Worm (Caenorhabditis elegans) whole organism, early embryonic: Measurements from ENCODE around the gene C46E10.3.

Source experiments
- B0310.2 ChIP-seq: sonication (generic microtip); optimal IDR thresholded peaks from 2 replicates; lab custom pipeline; 2016; ENCODE audit warnings: mild to moderate bottlenecking, missing genetic modification characterization, missing compliant biosample characterization
- F13C5.2 ChIP-seq: sonication (generic microtip); optimal IDR thresholded peaks from 2 replicates; lab custom pipeline; 2017; ENCODE audit warnings: mild to moderate bottlenecking, missing genetic modification characterization, inconsistent platforms, missing compliant biosample characterization
- aly-1 ChIP-seq: sonication (generic microtip); optimal IDR thresholded peaks from 2 replicates; lab custom pipeline; 2016; ENCODE audit warnings: missing genetic modification characterization, missing compliant biosample characterization
- ama-1 ChIP-seq: fragments of 150-350 bp; optimal IDR thresholded peaks from 2 replicates; lab custom pipeline; 2014
- ceh-13 ChIP-seq: fragments of 200-800 bp; sonication (Bioruptor generic); optimal IDR thresholded peaks from 2 replicates; lab custom pipeline; 2018; ENCODE audit warnings: mild to moderate bottlenecking, missing genetic modification characterization, missing compliant biosample characterization
- ceh-36 ChIP-seq: sonication (generic microtip); optimal IDR thresholded peaks from 2 replicates; lab custom pipeline; 2016; ENCODE audit warnings: missing genetic modification characterization, inconsistent platforms, missing compliant biosample characterization
- ets-7 ChIP-seq: sonication (generic microtip); optimal IDR thresholded peaks from 2 replicates; lab custom pipeline; 2016; ENCODE audit warnings: missing genotype, missing genetic modification characterization, missing compliant biosample characterization
- flt-1 ChIP-seq: fragments of 200-800 bp; sonication (Bioruptor generic); IDR thresholded peaks from 2 replicates; pipeline ENCODE4 v1.3.6; 2022; ENCODE audit warnings: missing genetic modification characterization, missing compliant biosample characterization
- hmbx-1 ChIP-seq: sonication (generic microtip); optimal IDR thresholded peaks from 2 replicates; lab custom pipeline; 2016; ENCODE audit warnings: mild to moderate bottlenecking, missing genetic modification characterization, missing compliant biosample characterization
- hmg-4 ChIP-seq: fragments of 200-800 bp; sonication (Bioruptor generic); optimal IDR thresholded peaks from 2 replicates; lab custom pipeline; 2018; ENCODE audit warnings: mild to moderate bottlenecking, missing genetic modification characterization, missing compliant biosample characterization
- hnd-1 ChIP-seq: sonication (generic microtip); optimal IDR thresholded peaks from 2 replicates; lab custom pipeline; 2016; ENCODE audit warnings: missing genetic modification characterization, missing compliant biosample characterization
- pes-1 ChIP-seq: fragments of 200-800 bp; sonication (Bioruptor generic); IDR thresholded peaks from 2 replicates; pipeline ENCODE4 v1.3.6; 2022; ENCODE audit warnings: missing genetic modification reagents, missing genetic modification characterization, missing compliant biosample characterization
- scrt-1 ChIP-seq: fragments of 200-800 bp; sonication (Bioruptor generic); IDR thresholded peaks from 2 replicates; pipeline ENCODE4 v1.3.6; 2022; ENCODE audit warnings: missing genetic modification characterization, missing compliant biosample characterization
- sea-1 ChIP-seq: fragments of 200-800 bp; sonication (Bioruptor generic); conservative IDR thresholded peaks from 2 replicates; pipeline ENCODE4 v1.3.6; 2022; ENCODE audit warnings: missing genetic modification characterization, missing compliant biosample characterization
- tbx-11 ChIP-seq: fragments of 200-800 bp; sonication (Bioruptor generic); IDR thresholded peaks from 2 replicates; pipeline ENCODE4 v1.3.6; 2022; ENCODE audit warnings: missing genetic modification characterization, missing compliant biosample characterization
- tbx-37 ChIP-seq: fragments of 200-800 bp; sonication (Bioruptor generic); conservative IDR thresholded peaks from 2 replicates; pipeline ENCODE4 v1.3.6; 2022; ENCODE audit warnings: missing genetic modification reagents, missing genetic modification characterization, missing compliant biosample characterization
- tra-4 ChIP-seq: sonication (generic microtip); optimal IDR thresholded peaks from 2 replicates; lab custom pipeline; 2017; ENCODE audit warnings: missing genetic modification characterization, missing compliant biosample characterization

C46E10.3 gene

DNA sequence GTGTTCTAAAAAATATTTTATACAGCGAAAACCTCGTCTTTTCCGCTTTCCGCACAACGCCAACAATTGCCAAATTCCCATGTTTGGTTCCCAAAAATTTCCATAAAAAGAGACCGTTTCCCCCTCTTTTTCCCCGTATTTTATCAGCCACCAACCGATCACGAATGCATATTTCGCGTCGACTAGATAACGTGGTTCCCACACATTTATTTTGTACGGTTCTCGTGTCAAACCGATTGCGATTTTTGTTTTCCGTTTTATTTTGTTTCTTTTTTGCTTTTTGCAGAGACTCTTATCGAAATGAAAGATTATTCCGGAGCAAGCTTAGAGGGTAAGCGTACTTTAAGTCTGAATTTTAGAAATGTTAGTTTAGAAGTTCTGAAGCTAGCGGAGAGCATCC is at the start of gene C46E10.3:
C46E10.3 (plus strand) TSS at position 301 of the 400 bp plus-strand sequence.
- no peak for TF ChIP-seq flt-1 (GFP tag; lab: Robert Waterston, UW)
- TF ChIP-seq ama-1: no peak
- no peak for TF ChIP-seq B0310.2
- TF ChIP-seq tbx-37 (GFP tag; lab: Robert Waterston, UW): no peak
- no peak for TF ChIP-seq tra-4 (tag; lab: Kevin White, UChicago)
- no peak for TF ChIP-seq scrt-1 (GFP tag; lab: Robert Waterston, UW)
- TF ChIP-seq ceh-36: no peak

DNA sequence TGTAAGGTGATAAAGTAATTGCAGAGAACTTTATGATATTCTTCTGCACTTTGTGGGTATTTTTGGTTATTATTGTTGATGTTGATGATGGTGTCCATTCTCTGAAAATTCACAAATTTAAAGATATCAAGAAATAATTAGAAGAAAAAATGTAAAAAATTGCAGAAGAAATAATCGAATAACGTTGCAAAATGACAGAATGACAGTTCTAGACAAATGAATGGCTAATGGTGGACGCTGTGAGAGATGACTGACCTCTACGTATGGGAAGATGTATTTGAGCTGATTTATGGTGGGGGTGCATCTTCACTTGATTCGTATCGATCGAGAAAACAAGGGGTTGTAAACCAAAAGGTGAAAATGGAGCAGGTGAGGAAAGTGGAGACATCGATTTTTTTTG is 47.6 kb upstream of the C46E10.3 start, which contains the start of gene sea-1:
sea-1 (minus strand) TSS at position 101 of the 400 bp plus-strand sequence.
- TF ChIP-seq hnd-1 (tag; lab: Kevin White, UChicago): no peak
- no peak for TF ChIP-seq ama-1
- TF ChIP-seq pes-1 (GFP tag; lab: Robert Waterston, UW): no peak
- TF ChIP-seq B0310.2: no peak
- no peak for TF ChIP-seq aly-1 (tag; lab: Kevin White, UChicago)
- no peak for TF ChIP-seq flt-1 (GFP tag; lab: Robert Waterston, UW)
- no peak for TF ChIP-seq ceh-13 (GFP tag; lab: Kevin White, UChicago)

DNA sequence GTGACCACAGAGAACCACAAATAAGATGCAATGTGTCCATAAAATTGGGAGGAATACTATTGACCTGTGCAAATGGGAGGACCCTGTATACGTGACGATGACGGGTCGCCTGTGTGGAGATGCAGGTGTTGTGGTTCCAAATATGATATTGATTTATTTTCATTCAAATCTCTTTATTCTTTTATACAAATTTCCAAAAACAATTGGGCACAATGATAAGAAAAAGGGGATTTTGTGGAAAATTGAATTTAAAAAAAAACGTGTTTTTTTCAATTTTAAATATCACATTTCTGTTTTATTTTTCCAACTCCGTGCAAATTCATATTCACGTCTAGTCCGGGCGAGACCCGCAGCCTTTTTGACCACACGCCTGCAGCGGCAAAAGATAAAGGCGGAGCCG is 45.9 kb upstream of the C46E10.3 start, which contains the start of gene F19B10.2:
F19B10.2 (plus strand) TSS at position 301 of the 400 bp plus-strand sequence.
- no peak for TF ChIP-seq ceh-13 (GFP tag; lab: Kevin White, UChicago)
- no peak for TF ChIP-seq aly-1 (tag; lab: Kevin White, UChicago)
- TF ChIP-seq hnd-1 (tag; lab: Kevin White, UChicago): no peak
- no peak for TF ChIP-seq flt-1 (GFP tag; lab: Robert Waterston, UW)
- no peak for TF ChIP-seq B0310.2
- TF ChIP-seq ceh-36: no peak
- no peak for TF ChIP-seq ets-7 (tag; lab: Kevin White, UChicago)
- no peak for TF ChIP-seq F13C5.2

DNA sequence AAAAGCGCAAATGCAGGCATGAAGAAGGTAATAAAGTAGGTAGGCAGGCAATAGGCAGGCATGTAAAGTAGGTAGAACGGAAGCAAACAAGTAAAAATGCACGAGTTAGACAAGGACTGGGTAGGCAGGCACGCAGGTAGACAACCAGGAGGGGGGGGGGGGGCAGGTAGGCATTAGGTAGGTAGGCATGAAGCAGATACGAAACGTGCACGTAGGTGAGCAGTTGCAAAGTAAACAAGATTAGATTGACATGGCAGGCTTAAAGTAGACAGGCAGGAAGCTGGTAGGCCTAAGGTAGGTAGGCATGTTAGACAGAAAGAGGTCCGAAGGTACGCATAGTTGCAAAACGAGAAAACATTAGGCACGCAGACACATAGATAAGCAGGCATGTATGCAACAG is 42.1 kb upstream of the C46E10.3 start:
- no peak for TF ChIP-seq ceh-13 (GFP tag; lab: Kevin White, UChicago)
- no peak for TF ChIP-seq sea-1
- TF ChIP-seq ceh-36: no peak
- no peak for TF ChIP-seq aly-1 (tag; lab: Kevin White, UChicago)
- TF ChIP-seq hmbx-1 (tag; lab: Kevin White, UChicago): no peak
- no peak for TF ChIP-seq hnd-1 (tag; lab: Kevin White, UChicago)
- TF ChIP-seq flt-1 (GFP tag; lab: Robert Waterston, UW): no peak
- no peak for TF ChIP-seq tbx-37 (GFP tag; lab: Robert Waterston, UW)
- no peak for TF ChIP-seq ets-7 (tag; lab: Kevin White, UChicago)
- no peak for TF ChIP-seq hmg-4 (GFP tag; lab: Kevin White, UChicago)

DNA sequence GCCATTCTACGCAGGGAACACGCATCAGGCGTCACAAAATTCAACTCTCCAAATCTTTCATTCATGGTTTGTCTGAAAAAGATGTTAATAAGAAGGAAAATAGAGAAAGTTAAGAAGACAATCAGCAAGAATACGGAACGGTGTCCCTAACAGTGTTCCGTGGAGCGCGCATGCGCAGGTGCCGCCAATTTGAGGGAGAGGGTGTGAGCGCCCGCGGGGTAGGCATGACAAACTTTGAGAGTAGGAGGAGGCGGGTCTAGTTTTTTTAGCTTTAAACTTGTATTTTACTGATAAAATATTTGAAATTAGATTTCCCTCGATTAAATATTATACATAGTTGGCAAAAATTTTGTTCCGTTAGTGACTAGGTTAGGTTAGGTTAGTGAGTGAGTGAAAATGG is 40.8 kb upstream of the C46E10.3 start:
- TF ChIP-seq ama-1 (no peak), hmg-4 (GFP tag; lab: Kevin White, UChicago) (no peak), ceh-36 (no peak), flt-1 (GFP tag; lab: Robert Waterston, UW) (no peak), aly-1 (tag; lab: Kevin White, UChicago) (no peak), tbx-11 (GFP tag; lab: Robert Waterston, UW) (no peak), ceh-13 (GFP tag; lab: Kevin White, UChicago) (no peak), B0310.2 (no peak), tra-4 (tag; lab: Kevin White, UChicago) (no peak), pes-1 (GFP tag; lab: Robert Waterston, UW) (no peak), sea-1 (no peak), hnd-1 (tag; lab: Kevin White, UChicago) (no peak), hmbx-1 (tag; lab: Kevin White, UChicago) (no peak)

DNA sequence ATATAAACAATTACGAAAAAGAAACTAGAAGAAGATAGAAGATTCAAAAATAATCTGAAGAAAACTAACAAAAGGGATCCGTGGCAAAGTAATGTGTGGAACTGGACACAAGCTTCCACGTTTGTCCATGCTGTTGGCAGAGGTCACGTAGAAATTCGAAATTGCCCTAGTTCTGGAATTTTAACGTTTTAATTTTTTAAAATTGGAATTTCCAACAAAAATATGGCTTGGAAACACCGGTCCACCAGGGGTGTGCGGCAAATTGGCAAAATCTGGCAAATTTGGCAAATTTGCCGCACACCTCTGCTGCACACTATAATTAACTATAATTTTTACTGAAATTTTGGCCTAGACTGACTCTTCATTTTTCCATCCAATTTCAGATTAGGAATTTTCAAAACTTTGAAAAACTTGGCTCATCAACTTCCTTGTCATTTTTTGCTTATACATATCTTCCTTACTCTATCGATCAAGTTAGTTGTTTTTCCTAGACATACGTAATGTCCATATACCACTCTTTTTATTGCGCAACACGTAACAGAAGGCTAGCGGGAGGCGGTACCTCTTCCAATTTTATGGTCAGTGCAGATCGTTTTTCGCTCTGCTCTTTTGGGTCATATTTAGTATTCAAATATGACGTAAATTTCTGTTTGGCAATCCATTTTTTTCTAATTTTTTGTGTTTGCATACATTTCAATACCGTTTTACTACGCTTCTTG is 39.6 kb upstream of the C46E10.3 start, which contains the start of gene F19B10.10:
F19B10.10 (minus strand) TSS at position 51 of the 719 bp plus-strand sequence.
- no peak for TF ChIP-seq tra-4 (tag; lab: Kevin White, UChicago)
- TF ChIP-seq ama-1: no peak
- TF ChIP-seq ets-7 (tag; lab: Kevin White, UChicago): no peak
- TF ChIP-seq hmg-4 (GFP tag; lab: Kevin White, UChicago): no peak
- TF ChIP-seq B0310.2: no peak
- TF ChIP-seq scrt-1 (GFP tag; lab: Robert Waterston, UW): no peak
- TF ChIP-seq hnd-1 (tag; lab: Kevin White, UChicago): no peak
- TF ChIP-seq tbx-11 (GFP tag; lab: Robert Waterston, UW): no peak
- TF ChIP-seq ceh-36: no peak
- no peak for TF ChIP-seq aly-1 (tag; lab: Kevin White, UChicago)
- TF ChIP-seq F13C5.2: no peak
- TF ChIP-seq sea-1: no peak
- TF ChIP-seq pes-1 (GFP tag; lab: Robert Waterston, UW): no peak
- no peak for TF ChIP-seq flt-1 (GFP tag; lab: Robert Waterston, UW)
- TF ChIP-seq tbx-37 (GFP tag; lab: Robert Waterston, UW): no peak
- no peak for TF ChIP-seq hmbx-1 (tag; lab: Kevin White, UChicago)
- TF ChIP-seq ceh-13 (GFP tag; lab: Kevin White, UChicago): no peak

DNA sequence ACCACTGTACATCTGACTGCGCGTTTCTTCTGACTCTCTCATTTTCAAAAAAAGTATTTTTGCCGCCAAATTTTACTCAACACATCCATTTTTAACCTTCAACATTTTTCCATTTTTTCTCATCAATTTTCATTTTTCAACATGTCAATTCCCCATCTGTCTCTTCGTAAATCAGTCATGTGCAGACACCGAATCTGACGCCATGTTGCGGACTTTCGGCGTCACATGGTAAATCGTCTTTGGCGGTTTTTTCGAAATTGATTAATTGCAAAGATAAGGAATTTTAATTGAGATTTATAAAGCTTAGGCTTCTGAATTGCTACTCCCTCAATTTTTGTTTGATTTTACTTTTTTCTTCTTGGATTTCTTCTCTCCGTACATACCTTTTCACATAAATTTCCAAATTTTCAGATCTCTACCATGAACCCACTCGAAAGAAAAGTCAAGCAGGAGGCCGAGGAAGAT is 38.3 kb upstream of the C46E10.3 start, which contains the start of gene F19B10.1:
F19B10.1 (plus strand) TSS at position 415 of the 465 bp plus-strand sequence.
- TF ChIP-seq hmg-4 (GFP tag; lab: Kevin White, UChicago) (no peak), ceh-13 (GFP tag; lab: Kevin White, UChicago) (no peak), tra-4 (tag; lab: Kevin White, UChicago) (no peak), hmbx-1 (tag; lab: Kevin White, UChicago) (no peak), sea-1 (no peak), tbx-11 (GFP tag; lab: Robert Waterston, UW) (no peak), B0310.2 (no peak), flt-1 (GFP tag; lab: Robert Waterston, UW) (no peak), F13C5.2 (no peak), hnd-1 (tag; lab: Kevin White, UChicago) (no peak)
